Worm (Caenorhabditis elegans): ENCODE data around the gene popl-7.

popl-7 gene

DNA sequence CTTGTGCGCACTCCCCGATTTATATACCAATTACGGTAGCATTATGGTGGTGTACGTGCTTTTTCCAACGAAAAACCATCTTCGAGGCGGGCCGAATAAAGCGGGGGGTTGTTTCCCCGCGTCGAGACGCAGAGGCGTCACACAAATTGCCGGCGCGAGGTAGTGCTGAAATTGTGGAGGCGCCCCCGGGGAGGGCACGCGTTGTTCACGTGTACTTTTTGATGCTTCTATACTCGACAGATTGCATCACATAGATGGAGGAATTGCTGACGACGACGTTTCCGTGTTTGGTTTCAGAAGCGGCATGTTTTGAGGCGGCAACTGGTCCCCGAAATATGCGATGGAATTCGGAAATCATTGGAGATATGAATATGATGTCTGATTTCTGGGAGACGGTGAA is 24.8 kb downstream of the popl-7 start (continued):
- TF ChIP-seq sea-2 (GFP tag; IDR thresholded peaks at IDR 0.05) (no peak), ztf-28 (GFP tag; IDR thresholded peaks at IDR 0.05) (no peak), rpc-1 (optimal IDR thresholded peaks at IDR 0.05) (no peak), rpc-1 (tag; optimal IDR thresholded peaks at IDR 0.05) (no peak), ceh-91 (GFP tag; IDR thresholded peaks at IDR 0.05) (no peak), snpc-1.1 (tag; optimal IDR thresholded peaks at IDR 0.05; ENCODE audit: insufficient read depth) (no peak), lin-26 (GFP tag; IDR thresholded peaks at IDR 0.05) (0 out of 2 replicates have a peak, but pooled peaks have one; percentile 43), mxl-1 (tag; optimal IDR thresholded peaks at IDR 0.05) (no peak), unc-62 (GFP tag; optimal IDR thresholded peaks at IDR 0.05) (no peak), ceh-40 (GFP tag; IDR thresholded peaks at IDR 0.05) (no peak), nhr-80 (tag; optimal IDR thresholded peaks at IDR 0.05) (peak; percentile 57), hlh-12 (tag; optimal IDR thresholded peaks at IDR 0.05) (no peak), attf-5 (GFP tag; optimal IDR thresholded peaks at IDR 0.05) (peak; percentile 64), lin-54 (GFP tag; optimal IDR thresholded peaks at IDR 0.05) (peak; percentile 44), hmg-20 (GFP tag; IDR thresholded peaks at IDR 0.05) (no peak), ZK185.1 (tag; optimal IDR thresholded peaks at IDR 0.05; ENCODE audit: poor library complexity, severe bottlenecking) (no peak), bed-1 (GFP tag; IDR thresholded peaks at IDR 0.05) (0 out of 2 replicates have a peak, but pooled peaks have one; percentile 76), madf-8 (GFP tag; conservative IDR thresholded peaks at IDR 0.05) (no peak), ets-4 (GFP tag; optimal IDR thresholded peaks at IDR 0.05) (no peak), pbrm-1 (GFP tag; IDR thresholded peaks at IDR 0.05) (peak; percentile 49; the same call in 1 of the 2 replicates), lsl-1 (GFP tag; optimal IDR thresholded peaks at IDR 0.05) (no peak), rec-8 (tag; optimal IDR thresholded peaks at IDR 0.05) (no peak), nhr-27 (tag; optimal IDR thresholded peaks at IDR 0.05) (no peak), F33H1.4 (GFP tag; IDR thresholded peaks at IDR 0.05) (no peak), ceh-79 (tag; optimal IDR thresholded peaks at IDR 0.05) (no peak), F57C9.4 (tag; optimal IDR thresholded peaks at IDR 0.05) (no peak), Y56A3A.18 (GFP tag; IDR thresholded peaks at IDR 0.05) (0 out of 2 replicates have a peak, but pooled peaks have one; percentile 43), snpc-4 (GFP tag; optimal IDR thresholded peaks at IDR 0.05) (no peak), snpc-4 (tag; optimal IDR thresholded peaks at IDR 0.05) (peak in 3 of 4 experiments; percentile 30 to 51 (median 42)), ztf-18 (tag; optimal IDR thresholded peaks at IDR 0.05) (peak; percentile 58)

DNA sequence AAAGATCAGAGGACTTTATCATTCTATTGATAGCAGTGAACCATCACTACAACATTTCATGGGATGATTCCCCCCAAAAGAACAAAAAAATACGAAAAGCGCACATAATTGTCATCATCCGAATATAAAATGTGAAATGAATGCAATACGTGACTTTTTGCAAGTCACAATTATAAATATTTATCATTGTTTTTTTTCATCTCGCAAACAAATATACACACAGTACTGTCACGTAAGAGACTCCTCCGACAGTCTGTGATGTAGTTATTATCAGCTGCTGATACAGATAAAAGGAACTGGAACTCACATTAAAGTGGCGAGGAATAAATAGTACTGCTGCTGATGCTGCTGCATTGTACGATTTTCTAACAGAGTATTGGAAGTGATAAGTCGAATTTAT is 25.9 kb downstream of the popl-7 start:
- TF ChIP-seq aptf-3 (GFP tag; IDR thresholded peaks at IDR 0.05) (no peak), Y95B8A.8 (GFP tag; IDR thresholded peaks at IDR 0.05) (no peak), F23B12.7 (tag; optimal IDR thresholded peaks at IDR 0.05; ENCODE audit: insufficient read depth) (no peak), nhr-80 (tag; optimal IDR thresholded peaks at IDR 0.05) (peak; percentile 37), aptf-2 (GFP tag; conservative IDR thresholded peaks at IDR 0.05) (no peak), ZK185.1 (tag; optimal IDR thresholded peaks at IDR 0.05; ENCODE audit: poor library complexity, severe bottlenecking) (peak; percentile 27), lin-40 (tag; optimal IDR thresholded peaks at IDR 0.05) (peak; percentile 15), K12H6.12 (tag; optimal IDR thresholded peaks at IDR 0.05) (no peak), B0019.2 (GFP tag; conservative IDR thresholded peaks at IDR 0.05) (no peak)

DNA sequence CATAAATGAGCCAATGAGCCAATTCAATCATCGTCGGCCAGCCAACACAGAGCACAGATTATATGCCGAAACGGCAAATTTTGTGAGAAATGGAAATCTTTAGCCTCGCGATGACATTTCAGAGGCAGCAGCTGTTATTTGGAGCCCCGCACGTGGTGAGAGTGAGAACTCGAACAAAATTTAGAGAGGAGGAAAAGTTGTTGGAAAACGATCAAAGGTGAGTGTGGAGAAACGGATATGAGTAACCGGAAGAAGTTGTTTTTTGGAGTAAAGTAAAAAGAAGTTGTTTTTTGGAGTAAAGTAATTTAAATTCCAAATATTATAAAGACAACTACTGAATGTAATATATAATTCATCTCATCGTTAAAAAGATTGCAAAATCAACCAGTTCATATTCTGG is 28.2 kb downstream of the popl-7 start, which contains the start of gene Y62E10A.13:
Y62E10A.13 (minus strand) TSS at position 326 of the 400 bp plus-strand sequence.
- TF ChIP-seq C06A6.2 (GFP tag; conservative IDR thresholded peaks at IDR 0.05) (no peak), F37B4.10 (GFP tag; IDR thresholded peaks at IDR 0.05) (no peak), attf-6 (GFP tag; IDR thresholded peaks at IDR 0.05) (peak; percentile 41; the same call in 1 of the 2 replicates), F10E7.11 (tag; optimal IDR thresholded peaks at IDR 0.05) (peak; percentile 53), Y53G8AR.9 (GFP tag; conservative IDR thresholded peaks at IDR 0.05) (peak; percentile 43; the same call in 1 of the 2 replicates), fkh-3 (tag; optimal IDR thresholded peaks at IDR 0.05) (no peak), hmg-1.2 (GFP tag; IDR thresholded peaks at IDR 0.05) (no peak), repo-1 (tag; optimal IDR thresholded peaks at IDR 0.05) (peak; percentile 4), unc-130 (GFP tag; optimal IDR thresholded peaks at IDR 0.05) (peak; percentile 49), ceh-58 (GFP tag; IDR thresholded peaks at IDR 0.05) (no peak), sea-2 (GFP tag; IDR thresholded peaks at IDR 0.05) (no peak), snpc-1.1 (tag; optimal IDR thresholded peaks at IDR 0.05; ENCODE audit: insufficient read depth) (peak; percentile 14), chd-7 (tag; optimal IDR thresholded peaks at IDR 0.05) (peak; percentile 50), dpl-1 (GFP tag; optimal IDR thresholded peaks at IDR 0.05) (no peak), nhr-80 (tag; optimal IDR thresholded peaks at IDR 0.05) (no peak)

Data from whole organism, young adult.